Worm (Caenorhabditis elegans): ENCODE data around the gene C50F4.9.

DNA sequence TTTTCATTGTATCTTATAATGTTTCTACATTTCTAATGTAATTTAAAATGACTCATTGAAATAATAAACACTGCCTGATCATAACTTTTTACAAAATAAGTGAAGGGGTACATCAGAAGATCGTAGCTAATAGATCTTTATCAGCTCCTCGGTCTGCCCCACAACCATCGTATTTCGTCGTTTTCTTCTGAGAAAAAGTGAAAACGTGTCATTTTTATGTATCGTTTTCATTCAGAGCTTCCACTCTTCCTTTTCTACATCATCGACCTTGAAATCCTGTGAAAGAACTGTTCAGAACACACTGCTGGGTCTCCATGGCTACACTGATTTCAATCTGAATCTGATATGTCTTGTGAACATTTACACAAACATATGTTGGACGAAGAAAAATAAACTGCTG lies 24.7 kb downstream of the C50F4.9 start:
- TF ChIP-seq unc-62 (GFP tag; optimal IDR thresholded peaks at IDR 0.05): no peak
- no peak for TF ChIP-seq ceh-9 (tag; optimal IDR thresholded peaks at IDR 0.05)
- TF ChIP-seq snpc-4 (tag; optimal IDR thresholded peaks at IDR 0.05): no peak
- no peak for TF ChIP-seq nhr-28 (tag; optimal IDR thresholded peaks at IDR 0.05)
- no peak for TF ChIP-seq tbx-2 (tag; optimal IDR thresholded peaks at IDR 0.05)
- TF ChIP-seq nfya-1 (tag; optimal IDR thresholded peaks at IDR 0.05; ENCODE audit: insufficient read depth): no peak
- TF ChIP-seq nhr-77 (tag; optimal IDR thresholded peaks at IDR 0.05): no peak
- no peak for TF ChIP-seq elt-3 (tag; optimal IDR thresholded peaks at IDR 0.05)
- TF ChIP-seq zag-1 (tag; optimal IDR thresholded peaks at IDR 0.05): no peak

Data from whole organism, L3 larva.